Fruit fly (Drosophila melanogaster) Kc167 (cell line): ENCODE measurements around the gene nonA-l.

Experiments
- Myc ChIP-seq: fragments of >200 bp; optimal IDR thresholded peaks from 2 replicates; lab custom pipeline; 2017; ENCODE audit warnings: missing external identifiers
- Sin3A ChIP-seq: fragments of >200 bp; optimal IDR thresholded peaks from 2 replicates; lab custom pipeline; 2018; ENCODE audit warnings: missing external identifiers
- h ChIP-seq: fragments of >200 bp; optimal IDR thresholded peaks from 3 replicates; lab custom pipeline; 2018; ENCODE audit warnings: missing external identifiers
- insv ChIP-seq: fragments of >200 bp; optimal IDR thresholded peaks from 3 replicates; lab custom pipeline; 2018; ENCODE audit warnings: missing external identifiers
- psq ChIP-seq: fragments of >200 bp; optimal IDR thresholded peaks from 2 replicates; lab custom pipeline; 2017; ENCODE audit warnings: missing external identifiers
- ttk ChIP-seq: sonication (Bioruptor generic); optimal IDR thresholded peaks from 2 replicates; lab custom pipeline; 2017; ENCODE audit warnings: missing external identifiers

Gene nonA-l

DNA sequence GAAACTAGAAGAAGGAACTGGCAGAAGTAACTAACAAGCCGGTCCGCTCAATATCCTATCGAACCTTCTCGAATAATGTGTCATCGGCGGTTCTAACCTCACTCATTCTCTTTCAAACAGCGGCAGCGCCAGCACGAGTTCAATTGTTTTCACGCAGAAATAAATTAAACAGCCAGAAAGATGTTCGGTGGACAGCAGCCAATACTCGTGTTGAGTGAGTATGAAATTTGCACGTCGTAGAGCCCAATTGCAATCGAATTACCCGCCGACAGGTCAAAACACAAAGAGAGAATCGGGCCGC lies 7.7 kb downstream of the nonA-l start:
- TF ChIP-seq ttk (no peak), Sin3A (lab: Kevin White, UChicago) (no peak), insv (lab: Kevin White, UChicago) (no peak), h (lab: Kevin White, UChicago) (no peak), psq (lab: Kevin White, UChicago) (no peak), Myc (lab: Kevin White, UChicago) (no peak)

- no peak for TF ChIP-seq psq (lab: Kevin White, UChicago)
- no peak for TF ChIP-seq h (lab: Kevin White, UChicago)
- TF ChIP-seq Sin3A (lab: Kevin White, UChicago), result no peak
- TF ChIP-seq ttk, result no peak
- no peak for TF ChIP-seq Myc (lab: Kevin White, UChicago)
- no peak for TF ChIP-seq insv (lab: Kevin White, UChicago)
These were observed 9.3 kb downstream of the nonA-l start for dm6 chr3R:16649282-16649681.

dm6 chr3R:16650950-16651349 lies 10.9 kb downstream of the nonA-l start, which contains the start of gene Mettl4:
TSS of gene Mettl4 (minus strand) at chr3R:16651157.
- TF ChIP-seq insv (lab: Kevin White, UChicago), result no peak
- no peak for TF ChIP-seq h (lab: Kevin White, UChicago)
- no peak for TF ChIP-seq psq (lab: Kevin White, UChicago)
- no peak for TF ChIP-seq ttk
- no peak for TF ChIP-seq Myc (lab: Kevin White, UChicago)
- TF ChIP-seq Sin3A (lab: Kevin White, UChicago), result no peak

DNA sequence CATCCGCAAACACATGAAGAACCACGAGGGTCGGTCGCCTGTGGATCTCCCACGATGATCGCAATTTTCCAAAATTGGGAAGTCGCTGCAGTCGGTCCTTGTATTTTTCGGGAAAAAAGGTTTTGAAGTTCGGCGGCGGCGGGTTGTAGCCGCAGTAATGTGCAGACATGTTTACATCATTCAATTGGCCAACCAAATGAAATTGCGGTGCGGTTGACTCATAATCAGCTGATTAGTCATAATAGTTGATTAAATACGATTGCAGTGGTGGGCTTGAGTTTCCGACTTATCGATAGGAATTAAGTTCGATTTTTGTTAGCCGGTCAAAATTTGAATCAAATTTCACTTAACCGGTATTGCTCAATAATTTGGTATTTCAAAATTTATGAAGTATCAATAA lies 12.1 kb downstream of the nonA-l start, which contains the start of gene CG14907:
TSS of gene CG14907 (minus strand) at position 229 of the 400 bp plus-strand sequence.
- TF ChIP-seq insv (lab: Kevin White, UChicago) (no peak), psq (lab: Kevin White, UChicago) (no peak), Myc (lab: Kevin White, UChicago) (no peak), ttk (no peak), h (lab: Kevin White, UChicago) (no peak), Sin3A (lab: Kevin White, UChicago) (no peak)

DNA sequence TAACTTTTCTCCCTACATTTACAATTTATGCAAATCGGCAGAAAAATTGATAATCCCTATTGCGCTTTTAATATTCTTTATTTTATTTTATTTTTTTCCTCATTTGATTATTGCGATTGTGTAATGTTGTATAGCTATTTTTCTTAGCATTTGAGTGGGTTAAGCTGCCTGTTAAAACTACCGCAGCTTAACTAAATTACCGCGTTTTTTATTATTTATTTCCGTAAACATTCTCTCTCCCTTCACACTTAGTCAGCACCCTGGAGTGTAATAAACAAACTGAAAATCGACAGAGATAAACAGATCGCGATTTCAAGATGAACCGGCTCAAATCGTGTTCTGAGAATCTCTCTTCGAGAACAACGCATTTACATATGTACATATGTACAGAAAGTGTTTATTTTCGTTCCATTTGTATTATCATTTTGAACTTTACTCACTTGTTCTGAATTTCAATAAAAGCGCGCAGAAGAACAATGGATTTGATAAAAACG lies 15.0 kb downstream of the nonA-l start:
- no peak for TF ChIP-seq Myc (lab: Kevin White, UChicago)
- no peak for TF ChIP-seq h (lab: Kevin White, UChicago)
- no peak for TF ChIP-seq insv (lab: Kevin White, UChicago)

DNA sequence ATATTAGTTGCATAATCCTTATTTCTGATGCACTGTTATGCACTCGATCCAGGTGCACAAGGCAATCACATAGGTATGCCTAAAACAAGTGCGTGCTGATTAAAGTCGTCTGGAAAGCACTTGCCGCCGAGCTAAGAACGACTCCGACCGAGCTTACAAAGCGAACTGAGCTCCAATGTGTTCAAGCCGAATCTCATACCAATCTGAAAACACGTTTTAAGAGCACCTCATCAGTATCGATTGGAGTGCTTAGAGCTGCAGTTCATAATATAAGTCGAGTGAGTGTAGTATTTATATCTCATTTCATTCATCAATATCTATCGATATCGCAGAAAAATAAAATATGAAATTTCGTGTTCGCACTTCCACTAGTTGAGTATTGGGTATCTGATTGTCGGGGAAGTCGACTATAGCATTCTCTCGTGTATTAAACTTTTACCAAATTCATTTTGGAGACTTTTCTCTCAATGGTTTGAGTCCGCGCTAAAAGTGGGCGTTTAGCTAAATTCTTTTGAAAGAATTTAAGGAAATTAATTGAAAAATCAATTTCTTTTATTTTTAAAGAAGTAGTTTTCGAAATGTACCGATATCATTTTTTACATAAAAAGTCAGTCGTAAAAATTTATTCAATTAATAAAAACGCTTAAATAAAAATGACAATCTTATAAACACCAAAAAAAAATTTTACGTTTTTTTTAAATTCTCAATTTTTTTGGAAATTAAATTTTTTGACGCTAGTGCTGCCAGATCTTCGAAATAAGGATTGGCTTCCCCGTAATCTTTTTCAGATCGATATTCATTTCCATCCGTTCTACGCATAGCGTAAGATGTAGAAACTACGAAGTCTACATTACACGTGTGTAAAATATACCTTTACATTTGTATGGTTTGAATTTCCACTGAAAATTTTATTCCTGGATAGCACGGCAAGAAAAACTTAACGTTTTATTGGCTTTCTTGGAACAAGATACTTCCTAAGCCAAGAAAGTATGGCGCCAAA lies 15.8 kb downstream of the nonA-l start, which contains the start of gene modSP:
TSS of gene modSP (minus strand) at position 169 of the 1,000 bp plus-strand sequence.
- TF ChIP-seq Sin3A (lab: Kevin White, UChicago) (no peak), ttk (no peak), Myc (lab: Kevin White, UChicago) (no peak), insv (lab: Kevin White, UChicago) (no peak), psq (lab: Kevin White, UChicago) (no peak), h (lab: Kevin White, UChicago) (no peak)

- no peak for TF ChIP-seq Sin3A (lab: Kevin White, UChicago)
- TF ChIP-seq h (lab: Kevin White, UChicago), result no peak
- TF ChIP-seq Myc (lab: Kevin White, UChicago), result no peak
- no peak for TF ChIP-seq ttk
- no peak for TF ChIP-seq insv (lab: Kevin White, UChicago)
These were observed 21.7 kb downstream of the nonA-l start for dm6 chr3R:16661693-16662092.

- TF ChIP-seq h (lab: Kevin White, UChicago), result no peak
- no peak for TF ChIP-seq insv (lab: Kevin White, UChicago)
These were observed 24.3 kb downstream of the nonA-l start for dm6 chr3R:16664144-16664825.

dm6 chr3R:16672213-16672706 lies 32.3 kb downstream of the nonA-l start:
- TF ChIP-seq Myc (lab: Kevin White, UChicago), result no peak

dm6 chr3R:16673184-16673583 lies 33.2 kb downstream of the nonA-l start:
- TF ChIP-seq Sin3A (lab: Kevin White, UChicago) (no peak), ttk (no peak), h (lab: Kevin White, UChicago) (no peak), insv (lab: Kevin White, UChicago) (no peak), Myc (lab: Kevin White, UChicago) (no peak), psq (lab: Kevin White, UChicago) (no peak)

- TF ChIP-seq Myc (lab: Kevin White, UChicago), result no peak
- no peak for TF ChIP-seq h (lab: Kevin White, UChicago)
- TF ChIP-seq insv (lab: Kevin White, UChicago), result no peak
- no peak for TF ChIP-seq ttk
- no peak for TF ChIP-seq Sin3A (lab: Kevin White, UChicago)
- no peak for TF ChIP-seq psq (lab: Kevin White, UChicago)
These were observed 36.5 kb downstream of the nonA-l start for dm6 chr3R:16676518-16676917.
